Worm (Caenorhabditis elegans): Measurements from ENCODE around the gene K09C4.4.

ce11 chrX:3271673-3272072, 17.6 kb upstream of the K09C4.4 start, which contains the start of gene K09C4.9:
- no peak for TF ChIP-seq zag-1 (tag; optimal IDR thresholded peaks at IDR 0.05)
- no peak for TF ChIP-seq elt-1 (tag; optimal IDR thresholded peaks at IDR 0.05)
- TF ChIP-seq ceh-82 (tag; optimal IDR thresholded peaks at IDR 0.05), result no peak
- TF ChIP-seq hmg-11 (tag; optimal IDR thresholded peaks at IDR 0.05), result no peak
- TF ChIP-seq elt-3 (tag; optimal IDR thresholded peaks at IDR 0.05), result no peak
- no peak for TF ChIP-seq jun-1 (tag; optimal IDR thresholded peaks at IDR 0.05)
- TF ChIP-seq ZK546.5 (tag; optimal IDR thresholded peaks at IDR 0.05), result no peak

Measured in whole organism, L3 larva.